Worm (Caenorhabditis elegans) whole organism, young adult: ENCODE measurements around the gene R01E6.5.
A peak's percentile ranks its signal among the peaks of the same experiment; 100 is the strongest.

Experiments used
- F10E7.11 ChIP-seq: sonication (generic microtip); optimal IDR thresholded peaks from 2 replicates; lab custom pipeline; 2017; ENCODE audit warnings: mild to moderate bottlenecking, missing genetic modification characterization, moderate library complexity, missing compliant biosample characterization
- F22D6.2 ChIP-seq: sonication (generic microtip); optimal IDR thresholded peaks from 2 replicates; lab custom pipeline; 2016; ENCODE audit warnings: mild to moderate bottlenecking, missing genetic modification characterization, missing compliant biosample characterization
- F23B12.7 ChIP-seq: sonication (generic microtip); optimal IDR thresholded peaks from 2 replicates; lab custom pipeline; 2017; ENCODE audit warnings: missing genetic modification characterization, mild to moderate bottlenecking, missing compliant biosample characterization, antibody characterized with exemption, moderate library complexity; ENCODE audit not compliant: insufficient read depth
- F33H1.4 ChIP-seq: fragments of 200-800 bp; sonication (Bioruptor generic); IDR thresholded peaks from 2 replicates; pipeline ENCODE4 v1.3.6; 2022; ENCODE audit warnings: missing genetic modification reagents, missing genetic modification characterization, missing compliant biosample characterization
- F39B2.1 ChIP-seq: fragments of 200-800 bp; sonication (Bioruptor generic); IDR thresholded peaks from 2 replicates; pipeline ENCODE4 v1.3.6; 2022; ENCODE audit warnings: missing genetic modification reagents, missing genetic modification characterization, missing compliant biosample characterization
- F49E8.2 ChIP-seq: sonication (generic microtip); optimal IDR thresholded peaks from 3 replicates; lab custom pipeline; 2017; ENCODE audit warnings: missing genetic modification characterization, mild to moderate bottlenecking, missing compliant biosample characterization, antibody characterized with exemption, moderate library complexity; ENCODE audit not compliant: insufficient read depth
- F55B11.4 ChIP-seq: sonication (generic microtip); optimal IDR thresholded peaks from 2 replicates; lab custom pipeline; 2016; ENCODE audit warnings: missing compliant biosample characterization, missing genetic modification characterization, borderline replicate concordance; ENCODE audit not compliant: insufficient read depth
- K12H6.12 ChIP-seq: fragments of 200-800 bp; sonication (Bioruptor generic); optimal IDR thresholded peaks from 2 replicates; lab custom pipeline; 2018; ENCODE audit warnings: mild to moderate bottlenecking, missing genetic modification characterization, missing compliant biosample characterization
- Y53F4B.3 ChIP-seq: fragments of 200-800 bp; sonication (Bioruptor generic); IDR thresholded peaks from 2 replicates; pipeline ENCODE4 v1.3.6; 2022; ENCODE audit warnings: missing genetic modification reagents, missing genetic modification characterization, missing compliant biosample characterization
- Y53G8AR.9 ChIP-seq: fragments of 200-800 bp; sonication (Bioruptor generic); conservative IDR thresholded peaks from 2 replicates; pipeline ENCODE4 v1.3.6; 2022; ENCODE audit warnings: missing genetic modification reagents, missing genetic modification characterization, missing compliant biosample characterization
- ZK185.1 ChIP-seq: sonication (generic microtip); optimal IDR thresholded peaks from 2 replicates; lab custom pipeline; 2016; ENCODE audit warnings: mild to moderate bottlenecking, missing genetic modification characterization, missing compliant biosample characterization; ENCODE audit not compliant: poor library complexity, severe bottlenecking
- akir-1 ChIP-seq: fragments of 200-800 bp; sonication (Bioruptor generic); optimal IDR thresholded peaks from 2 replicates; lab custom pipeline; 2018; ENCODE audit warnings: mild to moderate bottlenecking, missing genetic modification characterization, moderate library complexity, missing compliant biosample characterization
- atf-7 ChIP-seq: sonication (generic microtip); optimal IDR thresholded peaks from 2 replicates; lab custom pipeline; 2017; ENCODE audit warnings: mild to moderate bottlenecking, missing genetic modification characterization, missing compliant biosample characterization
- bed-1 ChIP-seq: fragments of 200-800 bp; sonication (Bioruptor generic); IDR thresholded peaks from 2 replicates; pipeline ENCODE4 v1.3.6; 2022; ENCODE audit warnings: missing genetic modification reagents, missing genetic modification characterization, missing compliant biosample characterization
- ccch-3 ChIP-seq: fragments of 200-800 bp; sonication (Bioruptor generic); optimal IDR thresholded peaks from 2 replicates; lab custom pipeline; 2018; ENCODE audit warnings: mild to moderate bottlenecking, missing genetic modification characterization, missing compliant biosample characterization
- cebp-2 ChIP-seq: fragments of 200-800 bp; sonication (Bioruptor generic); IDR thresholded peaks from 2 replicates; pipeline ENCODE4 v1.3.6; 2022; ENCODE audit warnings: missing genetic modification characterization, missing compliant biosample characterization
- ceh-58 ChIP-seq: fragments of 200-800 bp; sonication (Bioruptor generic); IDR thresholded peaks from 2 replicates; pipeline ENCODE4 v1.3.6; 2022; ENCODE audit warnings: missing genetic modification characterization, missing compliant biosample characterization
- egl-18 ChIP-seq: fragments of 200-800 bp; sonication (Bioruptor generic); IDR thresholded peaks from 2 replicates; pipeline ENCODE4 v1.3.6; 2022; ENCODE audit warnings: missing genetic modification reagents, missing genetic modification characterization, missing compliant biosample characterization
- ekl-4 ChIP-seq: fragments of 200-800 bp; sonication (Bioruptor generic); IDR thresholded peaks from 2 replicates; pipeline ENCODE4 v1.3.6; 2022; ENCODE audit warnings: missing genetic modification reagents, missing genetic modification characterization, missing compliant biosample characterization
- hmg-1.2 ChIP-seq: fragments of 200-800 bp; sonication (Bioruptor generic); IDR thresholded peaks from 2 replicates; pipeline ENCODE4 v1.3.6; 2022; ENCODE audit warnings: missing genetic modification reagents, missing genetic modification characterization, missing compliant biosample characterization
- lag-1 ChIP-seq: fragments of 200-800 bp; sonication (Bioruptor generic); IDR thresholded peaks from 2 replicates; pipeline ENCODE4 v1.3.6; 2022; ENCODE audit warnings: missing genetic modification reagents, missing genetic modification characterization, missing compliant biosample characterization
- let-607 ChIP-seq, 2 experiments: fragments of 200-800 bp in 1 of 2; sonication (Bioruptor generic) in 1 of 2; sonication (generic microtip) in 1 of 2; optimal IDR thresholded peaks; 2 replicates each; lab custom pipeline; 2016 to 2018; ENCODE audit warnings: mild to moderate bottlenecking in 2 of 2, missing compliant biosample characterization in 2 of 2, missing genetic modification characterization in 2 of 2, moderate library complexity in 2 of 2, missing genotype in 1 of 2
- lin-35 ChIP-seq, 3 experiments: fragments of 150-350 bp in 2 of 3; sonication (generic microtip) in 1 of 3; optimal IDR thresholded peaks; 2 replicates each; lab custom pipeline; 2014 to 2018; ENCODE audit warnings: missing biosample characterization in 3 of 3, missing genetic modification characterization in 3 of 3, missing genetic modification reagents in 3 of 3
- lin-54 ChIP-seq: fragments of 200-800 bp; sonication (Bioruptor generic); optimal IDR thresholded peaks from 2 replicates; lab custom pipeline; 2018; ENCODE audit warnings: mild to moderate bottlenecking, missing genetic modification characterization, missing compliant biosample characterization
- mcd-1 ChIP-seq: fragments of 200-800 bp; sonication (Bioruptor generic); IDR thresholded peaks from 2 replicates; pipeline ENCODE4 v1.3.6; 2022; ENCODE audit warnings: missing genetic modification reagents, missing genetic modification characterization, missing compliant biosample characterization
- nfya-1 ChIP-seq: sonication (generic microtip); optimal IDR thresholded peaks from 2 replicates; lab custom pipeline; 2017; ENCODE audit warnings: antibody characterized with exemption, missing compliant biosample characterization, missing genetic modification characterization, borderline replicate concordance; ENCODE audit not compliant: insufficient read depth
- nhr-27 ChIP-seq: fragments of 200-800 bp; sonication (Bioruptor generic); optimal IDR thresholded peaks from 2 replicates; lab custom pipeline; 2018; ENCODE audit warnings: mild to moderate bottlenecking, missing genetic modification characterization, moderate library complexity, missing compliant biosample characterization
- pbrm-1 ChIP-seq: fragments of 200-800 bp; sonication (Bioruptor generic); IDR thresholded peaks from 2 replicates; pipeline ENCODE4 v1.3.6; 2022; ENCODE audit warnings: missing genetic modification reagents, missing genetic modification characterization, missing compliant biosample characterization
- rpc-1 ChIP-seq, 2 experiments: fragments of 150-350 bp in 1 of 2; sonication (generic microtip) in 1 of 2; optimal IDR thresholded peaks; 2 replicates each; lab custom pipeline; 2014 to 2018; ENCODE audit warnings: missing biosample characterization in 1 of 2, missing genetic modification characterization in 1 of 2, missing genetic modification reagents in 1 of 2, missing genotype in 1 of 2
- snpc-1.3 ChIP-seq: sonication (generic microtip); optimal IDR thresholded peaks from 2 replicates; lab custom pipeline; 2017; ENCODE audit warnings: missing genetic modification characterization, mild to moderate bottlenecking, missing compliant biosample characterization, antibody characterized with exemption, moderate library complexity, missing genotype, missing genetic modification reagents; ENCODE audit not compliant: insufficient read depth
- snpc-4 ChIP-seq, 5 experiments: fragments of 150-350 bp in 1 of 5; sonication (generic microtip) in 4 of 5; optimal IDR thresholded peaks; 2 replicates each; lab custom pipeline; 2014 to 2018; ENCODE audit warnings: missing genetic modification characterization in 5 of 5, missing biosample characterization in 3 of 5, antibody characterized with exemption in 2 of 5, mild to moderate bottlenecking in 2 of 5, missing compliant biosample characterization in 2 of 5, missing genotype in 2 of 5, moderate library complexity in 2 of 5, missing genetic modification reagents in 1 of 5
- sptf-2 ChIP-seq: fragments of 200-800 bp; sonication (Bioruptor generic); optimal IDR thresholded peaks from 2 replicates; lab custom pipeline; 2018; ENCODE audit warnings: mild to moderate bottlenecking, missing genetic modification characterization, missing compliant biosample characterization
- unc-130 ChIP-seq: sonication (generic microtip); optimal IDR thresholded peaks from 2 replicates; lab custom pipeline; 2016; ENCODE audit warnings: missing genetic modification reagents, missing genetic modification characterization, missing compliant biosample characterization
- unc-62 ChIP-seq: fragments of 150-350 bp; optimal IDR thresholded peaks from 2 replicates; lab custom pipeline; 2014; ENCODE audit warnings: missing biosample characterization, missing genetic modification reagents, missing genetic modification characterization
- zfh-2 ChIP-seq: fragments of 200-800 bp; sonication (Bioruptor generic); conservative IDR thresholded peaks from 2 replicates; pipeline ENCODE4 v1.3.6; 2022; ENCODE audit warnings: missing genetic modification reagents, missing genetic modification characterization, missing compliant biosample characterization
- zim-3 ChIP-seq: sonication (generic microtip); optimal IDR thresholded peaks from 2 replicates; lab custom pipeline; 2017; ENCODE audit warnings: mild to moderate bottlenecking, missing genetic modification characterization, moderate library complexity, missing compliant biosample characterization
- ztf-22 ChIP-seq: fragments of 200-800 bp; sonication (Bioruptor generic); optimal IDR thresholded peaks from 2 replicates; lab custom pipeline; 2018; ENCODE audit warnings: mild to moderate bottlenecking, missing genetic modification characterization, moderate library complexity, missing compliant biosample characterization
- ztf-25 ChIP-seq: fragments of 200-800 bp; sonication (Bioruptor generic); IDR thresholded peaks from 2 replicates; pipeline ENCODE4 v1.3.6; 2022; ENCODE audit warnings: missing genetic modification reagents, missing genetic modification characterization, missing compliant biosample characterization
- ztf-28 ChIP-seq: fragments of 200-800 bp; sonication (Bioruptor generic); IDR thresholded peaks from 2 replicates; pipeline ENCODE4 v1.3.6; 2022; ENCODE audit warnings: missing genetic modification reagents, missing genetic modification characterization, missing compliant biosample characterization
- ztf-3 ChIP-seq: fragments of 200-800 bp; sonication (Bioruptor generic); optimal IDR thresholded peaks from 2 replicates; lab custom pipeline; 2018; ENCODE audit warnings: mild to moderate bottlenecking, missing genetic modification characterization, missing compliant biosample characterization

The R01E6.5 gene

DNA sequence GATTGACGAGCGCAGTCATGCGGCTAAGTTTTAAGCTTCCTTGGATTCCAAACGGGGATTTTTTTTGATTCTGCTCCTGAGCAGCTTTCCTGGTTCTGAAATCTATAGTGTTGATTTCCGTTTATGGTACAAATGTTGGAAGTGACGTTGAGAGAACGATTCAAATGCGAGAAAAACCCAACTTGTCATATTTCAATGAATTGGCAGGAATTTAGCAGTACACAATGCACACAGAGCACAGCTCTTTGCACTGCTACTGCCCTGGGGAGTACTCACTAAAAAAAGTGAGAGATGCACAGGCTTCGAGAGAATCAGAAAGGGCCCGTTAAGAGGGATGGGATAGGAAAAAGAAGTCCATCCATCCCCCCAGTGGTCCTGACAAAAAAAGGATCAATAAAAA lies 36.3 kb upstream of the R01E6.5 start, which contains the start of gene sad-1:
Gene sad-1, minus strand, starts transcription at position 101 of the 400 bp plus-strand sequence.
- no peak for TF ChIP-seq ZK185.1
- no peak for TF ChIP-seq let-607 (tag; optimal IDR thresholded peaks at IDR 0.05; lab: Kevin White, UChicago)
- no peak for TF ChIP-seq zim-3 (tag; lab: Kevin White, UChicago)
- no peak for TF ChIP-seq unc-62 (GFP tag; lab: Kevin White, UChicago)
- TF ChIP-seq F39B2.1 (GFP tag; lab: Robert Waterston, UW) = no peak
- TF ChIP-seq pbrm-1 (GFP tag; lab: Robert Waterston, UW) = no peak
- TF ChIP-seq ztf-3 = no peak
- TF ChIP-seq egl-18 = no peak
- no peak for TF ChIP-seq nfya-1
- no peak for TF ChIP-seq F33H1.4 (GFP tag; lab: Robert Waterston, UW)

DNA sequence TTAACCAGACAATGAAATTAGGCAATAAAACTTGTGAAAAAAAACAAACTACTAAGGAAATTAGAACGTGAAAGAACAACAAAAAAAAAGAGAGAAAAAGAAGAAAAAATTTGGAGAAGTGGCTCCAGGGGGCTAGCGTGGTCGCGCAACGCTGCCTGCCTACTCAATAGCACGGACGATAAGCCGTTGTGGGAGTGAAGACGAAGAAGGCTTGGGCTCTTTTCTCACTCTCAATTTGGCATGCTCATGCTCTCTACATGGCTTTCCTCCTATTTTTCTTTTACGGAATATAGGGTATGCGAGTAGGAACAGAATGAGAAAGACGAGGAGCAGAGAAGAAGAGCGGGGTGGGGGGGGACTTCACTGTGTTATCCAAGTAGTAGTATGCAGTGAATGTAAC lies 34.6 kb upstream of the R01E6.5 start:
- no peak for TF ChIP-seq unc-130 (GFP tag; lab: Kevin White, UChicago)
- no peak for TF ChIP-seq akir-1 (GFP tag; lab: Kevin White, UChicago)
- no peak for TF ChIP-seq snpc-4 (GFP tag; optimal IDR thresholded peaks at IDR 0.05; lab: Kevin White, UChicago)
- TF ChIP-seq snpc-4 (tag; optimal IDR thresholded peaks at IDR 0.05; lab: Kevin White, UChicago) = no peak
- TF ChIP-seq rpc-1 (optimal IDR thresholded peaks at IDR 0.05; lab: Kevin White, UChicago) = no peak
- no peak for TF ChIP-seq rpc-1 (tag; optimal IDR thresholded peaks at IDR 0.05; lab: Kevin White, UChicago)
- no peak for TF ChIP-seq cebp-2 (GFP tag; lab: Robert Waterston, UW)
- TF ChIP-seq pbrm-1 (GFP tag; lab: Robert Waterston, UW) = no peak
- no peak for TF ChIP-seq Y53F4B.3 (GFP tag; lab: Robert Waterston, UW)
- TF ChIP-seq lag-1 (GFP tag; lab: Robert Waterston, UW) = no peak
- TF ChIP-seq F22D6.2 (tag; lab: Kevin White, UChicago) = no peak
- TF ChIP-seq F23B12.7 (tag; lab: Kevin White, UChicago) = no peak
- TF ChIP-seq lin-54 (GFP tag; lab: Kevin White, UChicago) = no peak
- no peak for TF ChIP-seq F10E7.11 (tag; lab: Kevin White, UChicago)
- TF ChIP-seq hmg-1.2 = peak; percentile 36; the same call in 1 of the 2 replicates
- TF ChIP-seq ztf-28 (GFP tag; lab: Robert Waterston, UW) = no peak
- no peak for TF ChIP-seq ztf-22 (GFP tag; lab: Kevin White, UChicago)
- no peak for TF ChIP-seq Y53G8AR.9 (GFP tag; lab: Robert Waterston, UW)
- TF ChIP-seq ztf-25 (GFP tag; lab: Robert Waterston, UW) = no peak
- TF ChIP-seq snpc-1.3 = no peak
- TF ChIP-seq sptf-2 (GFP tag; lab: Kevin White, UChicago) = no peak
- no peak for TF ChIP-seq ccch-3 (GFP tag; lab: Kevin White, UChicago)
- TF ChIP-seq ekl-4 = no peak
- TF ChIP-seq lin-35 (GFP tag; optimal IDR thresholded peaks at IDR 0.05; lab: Kevin White, UChicago) = peak in 1 of 3 experiments; percentile 45
- TF ChIP-seq F39B2.1 (GFP tag; lab: Robert Waterston, UW) = no peak
- TF ChIP-seq bed-1 (GFP tag; lab: Robert Waterston, UW) = no peak
- TF ChIP-seq F55B11.4 (tag; lab: Kevin White, UChicago) = no peak
- TF ChIP-seq mcd-1 (GFP tag; lab: Robert Waterston, UW) = no peak
- no peak for TF ChIP-seq nhr-27
- TF ChIP-seq atf-7 = no peak
- TF ChIP-seq K12H6.12 (tag; lab: Kevin White, UChicago) = peak; percentile 32
- no peak for TF ChIP-seq F49E8.2
- no peak for TF ChIP-seq ceh-58 (GFP tag; lab: Robert Waterston, UW)
- peak; percentile 46; the same call in 1 of the 2 replicates for TF ChIP-seq zfh-2 (GFP tag; lab: Robert Waterston, UW)
- TF ChIP-seq egl-18 = no peak
- TF ChIP-seq let-607 (tag; optimal IDR thresholded peaks at IDR 0.05; lab: Kevin White, UChicago) = no peak
